Worm (Caenorhabditis elegans): ENCODE measurements around the gene cux-7.
A peak's percentile ranks its signal among the peaks of the same experiment; 100 is the strongest.

The cux-7 gene

ce11 chrIII:7533012-7533411 lies 12.4 kb upstream of the cux-7 start:
- TF ChIP-seq ceh-82 (tag; optimal IDR thresholded peaks at IDR 0.05): no peak
- no peak for TF ChIP-seq nhr-21 (tag; optimal IDR thresholded peaks at IDR 0.05)
- no peak for TF ChIP-seq Y55F3AM.14 (GFP tag; optimal IDR thresholded peaks at IDR 0.05)
- peak in 1 of 2 experiments; percentile 8 for TF ChIP-seq lsy-2 (tag; optimal IDR thresholded peaks at IDR 0.05)
- TF ChIP-seq lin-11 (tag; optimal IDR thresholded peaks at IDR 0.05): no peak
- TF ChIP-seq mab-5 (tag; optimal IDR thresholded peaks at IDR 0.05): peak; percentile 13
- no peak for TF ChIP-seq unc-62 (GFP tag; optimal IDR thresholded peaks at IDR 0.05)
- peak; percentile 54 for TF ChIP-seq unc-55 (GFP tag; optimal IDR thresholded peaks at IDR 0.05)

ce11 chrIII:7531385-7531784 lies 10.7 kb upstream of the cux-7 start:
- no peak for TF ChIP-seq ceh-82 (tag; optimal IDR thresholded peaks at IDR 0.05)
- TF ChIP-seq fos-1 (tag; optimal IDR thresholded peaks at IDR 0.05): no peak
- TF ChIP-seq lin-13 (GFP tag; optimal IDR thresholded peaks at IDR 0.05): no peak
- TF ChIP-seq elt-3 (tag; optimal IDR thresholded peaks at IDR 0.05): no peak
- no peak for TF ChIP-seq sem-4 (tag; optimal IDR thresholded peaks at IDR 0.05)
- TF ChIP-seq nhr-129 (tag; optimal IDR thresholded peaks at IDR 0.05): no peak
- TF ChIP-seq ztf-11 (tag; optimal IDR thresholded peaks at IDR 0.05): no peak
- TF ChIP-seq crh-2 (tag; optimal IDR thresholded peaks at IDR 0.05): no peak
- TF ChIP-seq Y55F3AM.14 (GFP tag; optimal IDR thresholded peaks at IDR 0.05): no peak
- TF ChIP-seq lin-39 (tag; optimal IDR thresholded peaks at IDR 0.05): no peak
- no peak for TF ChIP-seq mbf-1 (tag; optimal IDR thresholded peaks at IDR 0.05)
- no peak for TF ChIP-seq blmp-1 (tag; optimal IDR thresholded peaks at IDR 0.05; ENCODE audit: insufficient read depth)
- TF ChIP-seq nhr-10 (tag; optimal IDR thresholded peaks at IDR 0.05): no peak
- no peak for TF ChIP-seq ztf-4 (tag; optimal IDR thresholded peaks at IDR 0.05)
- TF ChIP-seq F13H6.1 (tag; optimal IDR thresholded peaks at IDR 0.05): no peak
- TF ChIP-seq skn-1 (tag; optimal IDR thresholded peaks at IDR 0.05): no peak

- peak in 1 of 2 experiments; percentile 19 for TF ChIP-seq lsy-2 (tag; optimal IDR thresholded peaks at IDR 0.05)
- no peak for TF ChIP-seq aly-2 (tag; optimal IDR thresholded peaks at IDR 0.05)
- no peak for TF ChIP-seq ama-1 (optimal IDR thresholded peaks at IDR 0.05)
- TF ChIP-seq snpc-4 (tag; optimal IDR thresholded peaks at IDR 0.05): no peak
Measured at ce11 chrIII:7530830-7531229, 10.2 kb upstream of the cux-7 start.

- TF ChIP-seq crh-2 (tag; optimal IDR thresholded peaks at IDR 0.05) (no peak), mab-5 (tag; optimal IDR thresholded peaks at IDR 0.05) (peak; percentile 8)
Measured at ce11 chrIII:7530108-7530507, 9.5 kb upstream of the cux-7 start.

- TF ChIP-seq lsy-2 (tag; optimal IDR thresholded peaks at IDR 0.05): peak in 1 of 2 experiments; percentile 64
- TF ChIP-seq skn-1 (tag; optimal IDR thresholded peaks at IDR 0.05): no peak
Measured at ce11 chrIII:7526974-7527466, 6.4 kb upstream of the cux-7 start.

- TF ChIP-seq nhr-129 (tag; optimal IDR thresholded peaks at IDR 0.05): peak; percentile 46
- no peak for TF ChIP-seq blmp-1 (tag; optimal IDR thresholded peaks at IDR 0.05; ENCODE audit: insufficient read depth)
- no peak for TF ChIP-seq C34F6.9 (tag; optimal IDR thresholded peaks at IDR 0.05)
- TF ChIP-seq mab-5 (tag; optimal IDR thresholded peaks at IDR 0.05): peak; percentile 63
- TF ChIP-seq lsy-2 (tag; optimal IDR thresholded peaks at IDR 0.05): peak; percentile 17 to 86
- no peak for TF ChIP-seq lin-39 (tag; optimal IDR thresholded peaks at IDR 0.05)
- TF ChIP-seq unc-55 (GFP tag; optimal IDR thresholded peaks at IDR 0.05): peak; percentile 18
Measured at ce11 chrIII:7524830-7525344, 4.2 kb upstream of the cux-7 start.

ce11 chrIII:7521163-7521562 lies 518 bp upstream of the cux-7 start, which contains the start of gene lig-4:
TSS of gene lig-4 (plus strand) at chrIII:7521463.
- TF ChIP-seq nhr-11 (tag; optimal IDR thresholded peaks at IDR 0.05) (no peak), ama-1 (optimal IDR thresholded peaks at IDR 0.05) (no peak), blmp-1 (tag; optimal IDR thresholded peaks at IDR 0.05; ENCODE audit: insufficient read depth) (no peak), elt-3 (tag; optimal IDR thresholded peaks at IDR 0.05) (no peak), nhr-25 (tag; optimal IDR thresholded peaks at IDR 0.05) (no peak), lin-39 (tag; optimal IDR thresholded peaks at IDR 0.05) (no peak), crh-2 (tag; optimal IDR thresholded peaks at IDR 0.05) (no peak), nhr-129 (tag; optimal IDR thresholded peaks at IDR 0.05) (no peak), sma-3 (GFP tag; optimal IDR thresholded peaks at IDR 0.05) (no peak), zag-1 (tag; optimal IDR thresholded peaks at IDR 0.05) (no peak), unc-62 (GFP tag; optimal IDR thresholded peaks at IDR 0.05) (no peak), mbf-1 (tag; optimal IDR thresholded peaks at IDR 0.05) (no peak)

Data from whole organism, L2 larva.